Worm (Caenorhabditis elegans): Measurements from ENCODE around the gene lap-2.

lap-2 gene

DNA sequence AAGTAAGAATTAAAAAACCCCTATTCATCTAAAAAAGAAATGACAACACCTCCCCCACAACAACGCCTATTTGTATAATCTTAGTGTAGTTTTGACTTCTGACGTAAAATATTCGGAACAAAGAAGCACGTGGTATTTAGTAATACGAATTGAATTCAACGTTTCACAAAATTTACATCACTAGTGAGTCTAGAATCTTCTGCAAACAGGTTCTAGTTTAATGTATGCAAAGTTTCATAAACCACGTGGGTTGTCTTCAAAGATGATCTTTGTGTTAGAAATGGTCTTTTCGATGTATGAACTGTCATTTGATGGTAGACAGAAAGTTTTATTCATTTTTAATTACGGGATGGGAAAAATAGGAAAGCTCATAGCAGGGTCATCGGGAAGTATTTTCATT is 29.6 kb downstream of the lap-2 start:
- TF ChIP-seq lin-15B (tag; optimal IDR thresholded peaks at IDR 0.05) (no peak), hif-1 (tag; optimal IDR thresholded peaks at IDR 0.05) (no peak), zag-1 (tag; optimal IDR thresholded peaks at IDR 0.05) (no peak), rbr-2 (tag; optimal IDR thresholded peaks at IDR 0.05) (no peak), Y105C5A.15 (GFP tag; IDR thresholded peaks at IDR 0.05) (no peak), unc-62 (GFP tag; optimal IDR thresholded peaks at IDR 0.05 in 1 of 2) (no peak), unc-62 (tag; optimal IDR thresholded peaks at IDR 0.05) (no peak)

DNA sequence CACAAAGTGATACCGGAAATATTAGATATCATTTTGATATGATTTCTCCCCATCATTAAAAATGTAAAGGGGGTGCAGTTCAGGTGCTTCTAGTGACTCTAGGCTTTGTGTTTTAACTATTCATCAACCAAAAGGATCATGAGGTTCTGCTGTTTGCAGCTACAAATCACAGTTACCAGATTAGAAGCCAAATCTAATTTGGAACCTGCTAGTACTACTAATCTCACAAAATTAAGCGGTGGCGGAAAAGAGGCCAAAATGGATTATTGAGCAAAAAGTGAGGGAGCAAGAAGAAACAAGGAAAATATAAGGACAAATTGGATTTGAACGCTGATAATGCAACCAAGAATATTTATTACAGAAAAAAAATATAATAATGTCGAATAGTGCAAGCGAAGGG is 30.6 kb downstream of the lap-2 start:
- TF ChIP-seq ceh-44 (GFP tag; IDR thresholded peaks at IDR 0.05) (no peak), daf-12 (tag; optimal IDR thresholded peaks at IDR 0.05) (no peak), unc-39 (tag; optimal IDR thresholded peaks at IDR 0.05) (no peak), lsy-2 (tag; optimal IDR thresholded peaks at IDR 0.05) (no peak), dmd-6 (GFP tag; IDR thresholded peaks at IDR 0.05) (no peak), php-3 (GFP tag; IDR thresholded peaks at IDR 0.05) (no peak)

DNA sequence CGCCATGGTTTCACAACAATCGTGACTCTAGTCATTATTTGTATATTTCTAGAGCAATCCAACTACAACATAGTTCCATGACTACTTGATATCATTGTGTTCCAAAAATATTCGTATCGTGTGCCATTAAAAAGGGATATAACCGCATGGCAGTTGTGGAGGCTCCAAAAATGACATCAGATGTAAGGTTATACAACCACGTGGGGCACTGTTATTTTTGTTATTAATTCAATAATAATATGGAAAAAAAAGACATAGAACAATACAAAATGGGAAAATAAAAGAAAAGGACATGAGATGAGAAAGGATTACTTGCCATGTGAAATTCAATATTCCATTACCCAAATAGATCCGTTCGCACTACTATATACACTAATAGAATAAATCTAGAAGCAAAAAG is 31.9 kb downstream of the lap-2 start:
- TF ChIP-seq unc-62 (GFP tag; optimal IDR thresholded peaks at IDR 0.05 in 1 of 2), result peak in 1 of 2 experiments; percentile 14
- TF ChIP-seq unc-62 (tag; optimal IDR thresholded peaks at IDR 0.05), result no peak
- TF ChIP-seq ama-1 (optimal IDR thresholded peaks at IDR 0.05), result no peak

ce11 chrV:13081197-13081747 is 37.8 kb downstream of the lap-2 start:
- TF ChIP-seq zip-2 (tag; optimal IDR thresholded peaks at IDR 0.05), result no peak
- peak in 1 of 2 experiments; percentile 99 for TF ChIP-seq unc-62 (GFP tag; optimal IDR thresholded peaks at IDR 0.05 in 1 of 2)
- TF ChIP-seq unc-62 (tag; optimal IDR thresholded peaks at IDR 0.05), result no peak
- no peak for TF ChIP-seq nhr-41 (GFP tag; IDR thresholded peaks at IDR 0.05)
- no peak for TF ChIP-seq egl-43 (GFP tag; IDR thresholded peaks at IDR 0.05)
- peak; percentile 36 for TF ChIP-seq nhr-102 (tag; optimal IDR thresholded peaks at IDR 0.05)
- TF ChIP-seq pha-4 (GFP tag; IDR thresholded peaks at IDR 0.05), result no peak
- TF ChIP-seq pha-4 (tag; optimal IDR thresholded peaks at IDR 0.05), result no peak
- TF ChIP-seq sdz-12 (GFP tag; optimal IDR thresholded peaks at IDR 0.05), result no peak
- no peak for TF ChIP-seq lin-15B (tag; optimal IDR thresholded peaks at IDR 0.05)
- peak; percentile 86 for TF ChIP-seq cey-2 (tag; optimal IDR thresholded peaks at IDR 0.05; ENCODE audit: borderline replicate concordance, insufficient read depth)
- TF ChIP-seq fkh-10 (GFP tag; optimal IDR thresholded peaks at IDR 0.05), result no peak
- TF ChIP-seq fos-1 (tag; optimal IDR thresholded peaks at IDR 0.05), result no peak
- no peak for TF ChIP-seq ceh-82 (tag; optimal IDR thresholded peaks at IDR 0.05)
- TF ChIP-seq rbr-2 (tag; optimal IDR thresholded peaks at IDR 0.05), result no peak
- TF ChIP-seq dmd-9 (GFP tag; IDR thresholded peaks at IDR 0.05), result no peak
- TF ChIP-seq skn-1 (tag; optimal IDR thresholded peaks at IDR 0.05), result no peak
- TF ChIP-seq lin-29 (GFP tag; IDR thresholded peaks at IDR 0.05), result no peak
- TF ChIP-seq F10B5.3 (tag; optimal IDR thresholded peaks at IDR 0.05), result no peak
- TF ChIP-seq nhr-6 (tag; optimal IDR thresholded peaks at IDR 0.05), result peak; percentile 57
- no peak for TF ChIP-seq vab-7 (GFP tag; IDR thresholded peaks at IDR 0.05)
- TF ChIP-seq lin-13 (GFP tag; optimal IDR thresholded peaks at IDR 0.05), result peak; percentile 16
- TF ChIP-seq mdt-29 (GFP tag; IDR thresholded peaks at IDR 0.05), result no peak
- TF ChIP-seq nhr-111 (GFP tag; optimal IDR thresholded peaks at IDR 0.05), result no peak
- TF ChIP-seq duxl-1 (tag; optimal IDR thresholded peaks at IDR 0.05; ENCODE audit: poor library complexity), result no peak
- no peak for TF ChIP-seq ceh-62 (tag; optimal IDR thresholded peaks at IDR 0.05)
- TF ChIP-seq dpl-1 (GFP tag; optimal IDR thresholded peaks at IDR 0.05), result peak; percentile 27
- TF ChIP-seq lim-7 (GFP tag; IDR thresholded peaks at IDR 0.05), result no peak
- TF ChIP-seq ZK546.5 (tag; optimal IDR thresholded peaks at IDR 0.05), result no peak
- TF ChIP-seq ama-1 (optimal IDR thresholded peaks at IDR 0.05), result no peak
- TF ChIP-seq unc-130 (GFP tag; optimal IDR thresholded peaks at IDR 0.05), result no peak
- TF ChIP-seq nhr-11 (tag; optimal IDR thresholded peaks at IDR 0.05), result peak; percentile 41
- TF ChIP-seq hlh-30 (tag; optimal IDR thresholded peaks at IDR 0.05; ENCODE audit: insufficient read depth), result peak; percentile 75
- no peak for TF ChIP-seq dmd-8 (GFP tag; IDR thresholded peaks at IDR 0.05)
- no peak for TF ChIP-seq ctbp-1 (GFP tag; IDR thresholded peaks at IDR 0.05)
- peak; percentile 74 for TF ChIP-seq tra-1 (GFP tag; IDR thresholded peaks at IDR 0.05)
- no peak for TF ChIP-seq jun-1 (tag; optimal IDR thresholded peaks at IDR 0.05)
